Fruit fly (Drosophila melanogaster): ENCODE measurements around the gene RluA-2.

RluA-2 gene

DNA sequence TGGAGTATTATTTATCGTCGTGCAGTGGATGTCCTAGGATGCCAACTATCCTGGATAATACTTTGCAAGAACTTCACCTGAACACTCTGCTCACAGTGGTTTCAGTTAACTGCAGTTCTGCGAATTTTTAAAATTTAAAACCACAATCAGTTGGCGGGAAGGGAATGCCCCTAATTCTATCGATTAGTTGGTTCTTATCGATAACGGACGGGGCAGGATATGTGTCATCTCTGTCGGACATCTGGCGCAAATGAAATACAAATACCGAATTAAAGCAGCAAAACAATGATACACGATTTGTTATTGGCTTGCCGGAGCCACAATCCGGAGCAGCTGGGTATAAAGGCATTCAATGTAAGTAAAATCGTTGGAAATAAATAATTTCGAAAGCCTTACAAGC, 6.2 kb downstream of the RluA-2 start, which contains the start of gene Grip75 (continued):
- TF ChIP-seq bbx (GFP tag; IDR thresholded peaks at IDR 0.05; ENCODE audit: partially characterized antibody) = peak; percentile 62
- TF ChIP-seq CG15514 (GFP tag; optimal IDR thresholded peaks at IDR 0.05) = peak; percentile 72
- TF ChIP-seq seq (GFP tag; IDR thresholded peaks at IDR 0.05) = no peak
- TF ChIP-seq sens (GFP tag) = peak; percentile 21
- peak; percentile 95 for TF ChIP-seq Dp (GFP tag; optimal IDR thresholded peaks at IDR 0.05)
- peak; percentile 62 for TF ChIP-seq BEAF-32 (GFP tag; optimal IDR thresholded peaks at IDR 0.05)
- peak; percentile 61 for TF ChIP-seq Bgb (GFP tag; IDR thresholded peaks at IDR 0.05; ENCODE audit: partially characterized antibody)
- TF ChIP-seq CG10654 (GFP tag; optimal IDR thresholded peaks at IDR 0.05) = no peak
- TF ChIP-seq CG17186 (GFP tag; optimal IDR thresholded peaks at IDR 0.05) = peak; percentile 4
- TF ChIP-seq mld (GFP tag; IDR thresholded peaks at IDR 0.05; ENCODE audit: partially characterized antibody) = 0 out of 3 replicates have a peak, but pooled peaks have one; percentile 18
- TF ChIP-seq CG30020 (tag; optimal IDR thresholded peaks at IDR 0.05) = peak; percentile 21
- TF ChIP-seq CG2116 (GFP tag; optimal IDR thresholded peaks at IDR 0.05) = peak; percentile 41
- 0 out of 2 replicates have a peak, but pooled peaks have one; percentile 20 for TF ChIP-seq CG2129 (GFP tag; IDR thresholded peaks at IDR 0.05; ENCODE audit: partially characterized antibody)
- peak; percentile 32; the same call in 1 of the 3 replicates for TF ChIP-seq HLH4C (GFP tag; IDR thresholded peaks at IDR 0.05; ENCODE audit: partially characterized antibody)
- peak; percentile 86 for TF ChIP-seq Sry-δ (GFP tag; optimal IDR thresholded peaks at IDR 0.05)
- peak; percentile 75 for TF ChIP-seq CG6791 (GFP tag; IDR thresholded peaks at IDR 0.05; ENCODE audit: partially characterized antibody)
- no peak for TF ChIP-seq chm (GFP tag; IDR thresholded peaks at IDR 0.05)
- peak; percentile 66 for TF ChIP-seq Med (GFP tag)
- no peak for TF ChIP-seq Hr3 (GFP tag; optimal IDR thresholded peaks at IDR 0.05)
- no peak for TF ChIP-seq fd102C (GFP tag; optimal IDR thresholded peaks at IDR 0.05)
- TF ChIP-seq CG42726 (GFP tag; IDR thresholded peaks at IDR 0.05; ENCODE audit: partially characterized antibody) = 0 out of 2 replicates have a peak, but pooled peaks have one; percentile 32
- no peak for TF ChIP-seq CG7987 (GFP tag; optimal IDR thresholded peaks at IDR 0.05)
- TF ChIP-seq CG31365 (tag; optimal IDR thresholded peaks at IDR 0.05) = no peak
- peak; percentile 63; the same call in 3 of the 4 replicates for TF ChIP-seq Dll (GFP tag; IDR thresholded peaks at IDR 0.05; ENCODE audit: partially characterized antibody)
- TF ChIP-seq E2f2 (GFP tag; IDR thresholded peaks at IDR 0.05) = peak; percentile 94
- peak; percentile 51; the same call in 2 of the 3 replicates for TF ChIP-seq zen2 (GFP tag; IDR thresholded peaks at IDR 0.05; ENCODE audit: partially characterized antibody)
- no peak for TF ChIP-seq knrl (GFP tag; IDR thresholded peaks at IDR 0.05; ENCODE audit: partially characterized antibody)
- TF ChIP-seq sug (tag; optimal IDR thresholded peaks at IDR 0.05) = no peak
- TF ChIP-seq CG16813 (GFP tag; IDR thresholded peaks at IDR 0.05; ENCODE audit: partially characterized antibody) = peak; percentile 56; the same call in 2 of the 3 replicates
- peak; percentile 56 for TF ChIP-seq CG15479 (GFP tag; optimal IDR thresholded peaks at IDR 0.05)
- no peak for TF ChIP-seq Dbx (GFP tag; IDR thresholded peaks at IDR 0.05)
- peak; percentile 55; the same call in 1 of the 2 replicates for TF ChIP-seq unc-4 (GFP tag; IDR thresholded peaks at IDR 0.05; ENCODE audit: partially characterized antibody)
- TF ChIP-seq Scr (GFP tag; IDR thresholded peaks at IDR 0.05; ENCODE audit: partially characterized antibody) = peak; percentile 58
- TF ChIP-seq MBD-R2 (GFP tag; IDR thresholded peaks at IDR 0.05) = peak; percentile 59
- peak; percentile 32 for TF ChIP-seq twi (tag; optimal IDR thresholded peaks at IDR 0.05)

DNA sequence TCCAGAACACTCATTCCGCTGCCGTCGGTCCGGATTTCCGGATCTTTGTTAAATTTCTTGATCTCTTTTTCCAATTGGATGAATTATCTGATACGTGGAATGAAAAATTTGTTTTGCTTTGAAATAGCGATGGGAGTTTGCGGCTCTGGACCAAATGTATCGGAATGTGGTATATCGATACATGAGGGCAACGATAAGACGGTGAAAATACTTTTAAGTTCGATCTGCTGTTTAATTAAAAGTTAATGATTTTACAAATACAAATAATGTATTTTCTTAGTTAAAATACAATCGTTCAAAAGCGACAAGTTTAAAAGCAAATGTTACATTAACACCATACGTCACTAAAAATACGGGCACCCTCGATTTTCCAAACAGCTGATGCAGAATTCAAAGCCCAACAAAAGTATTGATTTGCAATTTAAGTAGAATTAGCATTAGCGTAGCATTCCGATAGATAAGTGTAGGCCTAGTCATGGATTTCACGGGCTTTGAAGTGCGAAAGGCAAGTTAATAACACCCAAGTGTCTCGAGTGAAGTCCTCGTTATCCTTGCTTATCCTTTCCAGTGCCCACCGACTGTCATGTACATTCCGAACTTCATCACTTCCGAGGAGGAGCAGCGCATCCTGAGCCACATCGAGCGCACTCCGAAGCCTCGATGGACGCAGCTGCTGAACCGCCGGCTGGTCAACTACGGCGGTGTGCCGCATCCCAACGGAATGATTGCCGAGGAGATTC, 11.8 kb downstream of the RluA-2 start, which contains the start of the genes Cog4 and CG6144:
TSS of gene Cog4 (minus strand) at position 139 of the 740 bp plus-strand sequence.
TSS of gene CG6144 (plus strand) at position 211 of the 740 bp plus-strand sequence.
- TF ChIP-seq H2.0 (GFP tag; IDR thresholded peaks at IDR 0.05) = no peak
- TF ChIP-seq CG32532 (GFP tag; IDR thresholded peaks at IDR 0.05) = peak; percentile 21; the same call in 1 of the 2 replicates
- TF ChIP-seq corto (GFP tag; optimal IDR thresholded peaks at IDR 0.05) = no peak
- TF ChIP-seq Atf3 (GFP tag; optimal IDR thresholded peaks at IDR 0.05) = no peak
- TF ChIP-seq Stat92E (GFP tag; optimal IDR thresholded peaks at IDR 0.05) = no peak
- no peak for TF ChIP-seq Nf-YC (tag; optimal IDR thresholded peaks at IDR 0.05)
- TF ChIP-seq Doc2 (GFP tag; IDR thresholded peaks at IDR 0.05) = no peak
- TF ChIP-seq Nf-YA (GFP tag; IDR thresholded peaks at IDR 0.05) = no peak
- peak; percentile 44 for TF ChIP-seq CG30403 (GFP tag; optimal IDR thresholded peaks at IDR 0.05)
- no peak for TF ChIP-seq cg (GFP tag; optimal IDR thresholded peaks at IDR 0.05)
- TF ChIP-seq NC2α (GFP tag; optimal IDR thresholded peaks at IDR 0.05) = no peak
- no peak for TF ChIP-seq kni (GFP tag; optimal IDR thresholded peaks at IDR 0.05)
- TF ChIP-seq stc (GFP tag; IDR thresholded peaks at IDR 0.05) = no peak
- peak; percentile 45 for TF ChIP-seq Dp (GFP tag; optimal IDR thresholded peaks at IDR 0.05)
